Worm (Caenorhabditis elegans): ENCODE results near the gene tag-65.

- TF ChIP-seq pes-1 (GFP tag; IDR thresholded peaks at IDR 0.05), result no peak
- TF ChIP-seq tra-4 (tag; optimal IDR thresholded peaks at IDR 0.05), result no peak
- TF ChIP-seq ceh-13 (GFP tag; optimal IDR thresholded peaks at IDR 0.05), result no peak
- TF ChIP-seq ama-1 (optimal IDR thresholded peaks at IDR 0.05), result no peak
- no peak for TF ChIP-seq F13C5.2 (tag; optimal IDR thresholded peaks at IDR 0.05)
- no peak for TF ChIP-seq hnd-1 (tag; optimal IDR thresholded peaks at IDR 0.05)
- no peak for TF ChIP-seq hmbx-1 (tag; optimal IDR thresholded peaks at IDR 0.05)
- TF ChIP-seq flt-1 (GFP tag; IDR thresholded peaks at IDR 0.05), result no peak
These were observed 42.0 kb downstream of the tag-65 start for ce11 chrV:13636411-13636810.

Measured in whole organism, early embryonic.